Worm (Caenorhabditis elegans) whole organism, mixed stage, embryonic: ENCODE results near the gene ogt-1.

Experiments used
- nhr-12 ChIP-seq: fragments of 150-350 bp; optimal IDR thresholded peaks from 2 replicates; lab custom pipeline; 2014; ENCODE audit warnings: missing biosample characterization, missing genetic modification characterization
- nhr-76 ChIP-seq: sonication (generic microtip); optimal IDR thresholded peaks from 2 replicates; lab custom pipeline; 2017; ENCODE audit warnings: missing biosample characterization, missing genetic modification characterization

- TF ChIP-seq nhr-76 (tag; lab: Kevin White, UChicago) (no peak), nhr-12 (no peak)
Observed at ce11 chrIII:7180613-7181012, 27.0 kb upstream of the ogt-1 start, which contains the start of gene ndab-2.
